Worm (Caenorhabditis elegans) whole organism, L1 larva: ENCODE measurements around the gene ngn-1.

Source experiments
- ceh-82 ChIP-seq, 3 experiments: fragments of 150-350 bp in 1 of 3; sonication (generic microtip) in 2 of 3; optimal IDR thresholded peaks; 2 replicates each; lab custom pipeline; 2014 to 2017; ENCODE audit warnings: missing biosample characterization in 3 of 3, missing genetic modification characterization in 3 of 3
- ets-5 ChIP-seq: fragments of 200-800 bp; sonication (Bioruptor generic); IDR thresholded peaks from 2 replicates; pipeline ENCODE4 v1.3.6; 2022; ENCODE audit warnings: missing genetic modification characterization, missing compliant biosample characterization
- hpl-2 ChIP-seq: fragments of 150-350 bp; optimal IDR thresholded peaks from 2 replicates; lab custom pipeline; 2014; ENCODE audit warnings: missing biosample characterization, missing genetic modification reagents, missing genetic modification characterization
- lin-13 ChIP-seq: fragments of 150-350 bp; optimal IDR thresholded peaks from 2 replicates; lab custom pipeline; 2014; ENCODE audit warnings: missing biosample characterization, missing genetic modification reagents, missing genetic modification characterization
- tbx-2 ChIP-seq: sonication (generic microtip); optimal IDR thresholded peaks from 2 replicates; lab custom pipeline; 2016; ENCODE audit warnings: missing genetic modification characterization, missing compliant biosample characterization
- xbp-1 ChIP-seq: sonication (generic microtip); optimal IDR thresholded peaks from 2 replicates; lab custom pipeline; 2016; ENCODE audit warnings: missing genetic modification characterization, missing compliant biosample characterization

- TF ChIP-seq xbp-1 (no peak), hpl-2 (GFP tag; lab: Kevin White, UChicago) (no peak), ets-5 (no peak), tbx-2 (no peak), lin-13 (peak; percentile 28), ceh-82 (tag; optimal IDR thresholded peaks at IDR 0.05; lab: Kevin White, UChicago) (no peak)
Observed at ce11 chrIV:2602862-2603189, 25.2 kb downstream of the ngn-1 start.
